Worm (Caenorhabditis elegans): ENCODE measurements around the gene mfsd-13.2.

mfsd-13.2 gene

DNA sequence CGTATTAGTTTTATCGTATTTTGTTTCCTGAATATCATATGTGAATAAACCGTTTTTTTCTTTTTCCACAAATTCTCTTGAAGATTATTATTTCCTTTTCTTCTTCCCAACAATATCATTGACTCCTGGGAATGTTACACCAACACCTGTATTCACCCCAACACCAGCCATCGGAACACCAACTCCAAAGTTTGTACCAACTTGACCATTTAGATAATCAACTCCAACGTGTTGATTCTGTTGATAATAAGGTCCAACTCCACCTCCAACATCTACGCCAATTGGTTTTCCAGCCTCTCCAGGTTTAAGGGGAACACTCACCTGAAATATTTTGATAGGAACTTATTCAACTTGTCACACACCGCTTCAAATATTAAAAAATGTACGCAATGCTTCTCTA lies 31.8 kb upstream of the mfsd-13.2 start:
- no peak for TF ChIP-seq F49E8.2 (tag; optimal IDR thresholded peaks at IDR 0.05; ENCODE audit: insufficient read depth)
- 0 out of 2 replicates have a peak, but pooled peaks have one; percentile 28 for TF ChIP-seq pbrm-1 (GFP tag; IDR thresholded peaks at IDR 0.05)

DNA sequence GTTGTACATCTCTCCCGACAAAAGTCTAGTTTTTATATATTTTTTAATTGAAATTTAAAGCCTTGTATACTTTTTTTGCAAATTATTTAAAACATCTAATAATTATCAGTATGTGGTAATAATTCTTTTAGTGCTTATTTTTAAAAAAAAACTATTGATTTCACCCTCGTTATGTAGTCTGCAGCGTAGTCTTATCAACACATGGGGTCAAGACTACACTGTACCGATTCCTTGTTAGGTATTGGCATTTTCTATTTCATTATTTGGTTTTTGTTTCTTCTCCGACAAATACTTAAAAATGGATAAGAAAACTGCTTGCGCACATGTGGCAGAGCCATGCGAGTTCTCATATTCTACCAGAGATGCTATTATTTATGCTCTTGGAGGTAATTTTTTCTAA lies 30.4 kb upstream of the mfsd-13.2 start, which contains the start of gene maoc-1:
Gene maoc-1, plus strand, starts transcription at position 237 of the 400 bp plus-strand sequence.
- no peak for TF ChIP-seq hlh-26 (GFP tag; conservative IDR thresholded peaks at IDR 0.05)
- TF ChIP-seq repo-1 (tag; optimal IDR thresholded peaks at IDR 0.05): no peak
- no peak for TF ChIP-seq pha-4 (tag; optimal IDR thresholded peaks at IDR 0.05)
- no peak for TF ChIP-seq T26A5.8 (tag; optimal IDR thresholded peaks at IDR 0.05)
- TF ChIP-seq cebp-1 (GFP tag; IDR thresholded peaks at IDR 0.05): no peak
- no peak for TF ChIP-seq cebp-1 (tag; optimal IDR thresholded peaks at IDR 0.05)
- peak; percentile 39 for TF ChIP-seq nhr-80 (tag; optimal IDR thresholded peaks at IDR 0.05)
- no peak for TF ChIP-seq ztf-26 (tag; optimal IDR thresholded peaks at IDR 0.05)
- no peak for TF ChIP-seq rec-8 (tag; optimal IDR thresholded peaks at IDR 0.05)

DNA sequence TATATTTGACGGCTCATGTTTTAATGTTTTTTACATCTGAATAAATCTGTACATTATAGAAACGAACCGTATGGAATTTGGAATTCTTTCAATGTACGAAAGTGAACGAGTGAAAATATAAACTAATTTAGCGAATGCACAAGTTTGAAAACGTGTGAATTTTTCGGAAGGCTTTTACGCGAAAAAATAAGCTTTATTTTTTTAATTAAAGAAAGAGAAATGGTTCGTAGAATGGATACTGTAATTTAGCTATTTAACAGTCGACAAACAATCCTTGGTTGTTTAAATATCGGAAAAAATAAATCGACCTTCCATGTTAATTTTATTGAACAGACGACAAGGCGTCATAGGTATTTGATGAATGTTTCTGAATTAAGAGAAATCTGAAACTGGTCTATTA lies 29.9 kb upstream of the mfsd-13.2 start, which contains the start of gene acdh-12:
Gene acdh-12, minus strand, starts transcription at position 101 of the 400 bp plus-strand sequence.
- TF ChIP-seq athp-1 (tag; optimal IDR thresholded peaks at IDR 0.05): peak; percentile 81
- no peak for TF ChIP-seq F37B4.10 (GFP tag; IDR thresholded peaks at IDR 0.05)
- no peak for TF ChIP-seq Y95B8A.8 (GFP tag; IDR thresholded peaks at IDR 0.05)
- no peak for TF ChIP-seq ets-4 (GFP tag; optimal IDR thresholded peaks at IDR 0.05)
- TF ChIP-seq lag-1 (GFP tag; IDR thresholded peaks at IDR 0.05): no peak
- no peak for TF ChIP-seq lsy-27 (tag; optimal IDR thresholded peaks at IDR 0.05; ENCODE audit: borderline replicate concordance, insufficient read depth)
- TF ChIP-seq nhr-80 (tag; optimal IDR thresholded peaks at IDR 0.05): no peak
- TF ChIP-seq ztf-3 (GFP tag; optimal IDR thresholded peaks at IDR 0.05): no peak
- no peak for TF ChIP-seq egl-44 (GFP tag; IDR thresholded peaks at IDR 0.05)

DNA sequence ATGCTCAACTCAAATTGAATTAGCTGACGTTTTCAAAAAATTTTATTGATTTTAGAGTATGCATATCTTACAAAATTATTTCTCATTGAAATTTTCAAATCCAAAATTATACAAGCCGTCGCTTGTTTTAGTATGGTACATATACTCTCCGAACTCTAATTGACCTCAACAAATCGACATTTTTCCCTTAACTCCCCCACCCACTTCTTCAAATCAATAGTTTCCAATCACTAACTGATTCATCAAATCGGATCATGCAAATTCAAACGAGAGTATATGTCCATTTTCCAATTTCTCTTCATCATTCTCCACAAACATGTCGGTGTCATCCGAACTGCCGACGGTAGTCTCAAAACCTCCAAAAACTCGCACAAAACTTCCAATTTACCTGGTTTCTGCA lies 23.5 kb upstream of the mfsd-13.2 start, which contains the start of gene E04F6.4:
Gene E04F6.4, plus strand, starts transcription at position 301 of the 400 bp plus-strand sequence.
- no peak for TF ChIP-seq madf-8 (GFP tag; conservative IDR thresholded peaks at IDR 0.05)
- TF ChIP-seq hsf-1 (GFP tag; IDR thresholded peaks at IDR 0.05): no peak
- TF ChIP-seq zfh-2 (GFP tag; conservative IDR thresholded peaks at IDR 0.05): no peak
- TF ChIP-seq F37B4.10 (GFP tag; IDR thresholded peaks at IDR 0.05): no peak
- no peak for TF ChIP-seq F39B2.1 (GFP tag; IDR thresholded peaks at IDR 0.05)
- TF ChIP-seq snpc-1.3 (tag; optimal IDR thresholded peaks at IDR 0.05; ENCODE audit: insufficient read depth): no peak
- no peak for TF ChIP-seq ceh-40 (GFP tag; IDR thresholded peaks at IDR 0.05)

DNA sequence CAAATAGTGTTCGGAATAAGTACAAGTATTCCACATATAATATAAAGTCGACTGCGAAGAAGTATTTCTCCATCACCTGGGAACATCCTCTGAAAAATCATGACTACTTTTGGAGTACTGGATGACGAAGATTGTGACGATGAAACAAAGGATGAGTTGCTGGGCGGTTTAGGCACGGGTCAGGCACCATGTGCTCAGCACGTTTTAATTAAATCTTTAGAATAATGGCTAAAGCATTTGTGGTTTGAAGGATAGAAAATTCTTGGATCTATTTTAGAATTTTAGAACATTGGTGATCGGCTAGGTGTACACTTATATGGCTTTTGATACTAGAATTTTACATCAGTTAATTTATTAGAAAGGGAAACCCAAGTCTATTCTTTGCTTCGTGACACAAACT lies 21.5 kb upstream of the mfsd-13.2 start, which contains the start of gene C27H5.6:
Gene C27H5.6, minus strand, starts transcription at position 101 of the 400 bp plus-strand sequence.
- no peak for TF ChIP-seq ztf-26 (tag; optimal IDR thresholded peaks at IDR 0.05)
- no peak for TF ChIP-seq cebp-1 (GFP tag; IDR thresholded peaks at IDR 0.05)
- TF ChIP-seq cebp-1 (tag; optimal IDR thresholded peaks at IDR 0.05): no peak
- no peak for TF ChIP-seq hlh-26 (GFP tag; conservative IDR thresholded peaks at IDR 0.05)
- no peak for TF ChIP-seq lir-1 (GFP tag; conservative IDR thresholded peaks at IDR 0.05)
- no peak for TF ChIP-seq nhr-27 (tag; optimal IDR thresholded peaks at IDR 0.05)
- no peak for TF ChIP-seq sdz-38 (tag; optimal IDR thresholded peaks at IDR 0.05)
- TF ChIP-seq attf-3 (GFP tag; conservative IDR thresholded peaks at IDR 0.05): no peak
- TF ChIP-seq F22D6.2 (tag; optimal IDR thresholded peaks at IDR 0.05): no peak
- TF ChIP-seq F37B4.10 (GFP tag; IDR thresholded peaks at IDR 0.05): no peak
- TF ChIP-seq repo-1 (tag; optimal IDR thresholded peaks at IDR 0.05): no peak
- TF ChIP-seq F52B5.7 (tag; optimal IDR thresholded peaks at IDR 0.05): no peak
- no peak for TF ChIP-seq ceh-100 (GFP tag; IDR thresholded peaks at IDR 0.05)
- no peak for TF ChIP-seq pbrm-1 (GFP tag; IDR thresholded peaks at IDR 0.05)
- no peak for TF ChIP-seq K11D2.4 (GFP tag; IDR thresholded peaks at IDR 0.05)
- TF ChIP-seq dpff-1 (tag; optimal IDR thresholded peaks at IDR 0.05): no peak
- TF ChIP-seq F33H1.4 (GFP tag; IDR thresholded peaks at IDR 0.05): no peak
- TF ChIP-seq nhr-179 (tag; optimal IDR thresholded peaks at IDR 0.05): no peak
- no peak for TF ChIP-seq ama-1 (optimal IDR thresholded peaks at IDR 0.05)
- no peak for TF ChIP-seq ama-1 (GFP tag; optimal IDR thresholded peaks at IDR 0.05)
